Worm (Caenorhabditis elegans): Measurements from ENCODE around the gene golg-4.
"Not testable (repeated sequence)": the region's sequence is repeated elsewhere in the genome, so short reads cannot be mapped to it uniquely, and the experiment has no call there.

golg-4 gene

DNA sequence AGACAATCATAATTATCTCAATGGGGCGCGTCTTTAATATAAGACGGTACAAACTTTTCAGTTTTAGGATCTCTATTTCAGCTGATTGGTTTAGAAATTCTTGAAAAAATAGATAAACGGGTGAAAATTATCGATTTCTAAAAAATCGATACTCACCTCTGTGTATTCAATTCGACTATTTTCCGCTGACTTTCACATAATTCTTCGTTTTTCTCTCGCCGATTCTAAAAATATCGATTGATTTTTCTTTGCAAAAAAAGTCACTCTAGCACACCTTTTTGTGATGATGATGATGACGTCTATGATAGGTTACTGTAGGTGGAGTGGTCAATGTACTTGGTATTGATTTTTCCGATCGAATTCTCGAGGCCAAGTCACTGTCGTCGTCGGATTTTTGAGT is 24.4 kb downstream of the golg-4 start:
- no peak for TF ChIP-seq ceh-18 (tag; optimal IDR thresholded peaks at IDR 0.05)
- TF ChIP-seq elt-4 (tag; optimal IDR thresholded peaks at IDR 0.05), result no peak
- TF ChIP-seq ama-1 (optimal IDR thresholded peaks at IDR 0.05), result no peak

- no peak for TF ChIP-seq fkh-6 (tag; optimal IDR thresholded peaks at IDR 0.05)
- no peak for TF ChIP-seq pax-1 (tag; optimal IDR thresholded peaks at IDR 0.05)
- no peak for TF ChIP-seq pat-9 (tag; optimal IDR thresholded peaks at IDR 0.05)
- TF ChIP-seq odd-2 (tag; optimal IDR thresholded peaks at IDR 0.05), result no peak
- no peak for TF ChIP-seq lim-6 (tag; optimal IDR thresholded peaks at IDR 0.05)
- TF ChIP-seq nhr-11 (tag; optimal IDR thresholded peaks at IDR 0.05), result no peak
- TF ChIP-seq tbx-2 (tag; optimal IDR thresholded peaks at IDR 0.05), result no peak
- TF ChIP-seq fkh-10 (GFP tag; optimal IDR thresholded peaks at IDR 0.05), result no peak
- no peak for TF ChIP-seq C08G9.2 (tag; optimal IDR thresholded peaks at IDR 0.05)
- TF ChIP-seq pros-1 (tag; optimal IDR thresholded peaks at IDR 0.05), result no peak
- TF ChIP-seq fax-1 (tag; optimal IDR thresholded peaks at IDR 0.05), result no peak
- no peak for TF ChIP-seq npax-4 (tag; optimal IDR thresholded peaks at IDR 0.05)
- no peak for TF ChIP-seq ceh-24 (tag; optimal IDR thresholded peaks at IDR 0.05)
- no peak for TF ChIP-seq dve-1 (tag; optimal IDR thresholded peaks at IDR 0.05)
- TF ChIP-seq ttx-3 (tag; optimal IDR thresholded peaks at IDR 0.05), result no peak
- no peak for TF ChIP-seq ceh-18 (tag; optimal IDR thresholded peaks at IDR 0.05)
- TF ChIP-seq K02D7.2 (tag; optimal IDR thresholded peaks at IDR 0.05), result no peak
- no peak for TF ChIP-seq sox-4 (tag; optimal IDR thresholded peaks at IDR 0.05)
- no peak for TF ChIP-seq ceh-45 (GFP tag; IDR thresholded peaks at IDR 0.05)
These were observed 25.3 kb downstream of the golg-4 start for ce11 chrIII:3430667-3431066.

DNA sequence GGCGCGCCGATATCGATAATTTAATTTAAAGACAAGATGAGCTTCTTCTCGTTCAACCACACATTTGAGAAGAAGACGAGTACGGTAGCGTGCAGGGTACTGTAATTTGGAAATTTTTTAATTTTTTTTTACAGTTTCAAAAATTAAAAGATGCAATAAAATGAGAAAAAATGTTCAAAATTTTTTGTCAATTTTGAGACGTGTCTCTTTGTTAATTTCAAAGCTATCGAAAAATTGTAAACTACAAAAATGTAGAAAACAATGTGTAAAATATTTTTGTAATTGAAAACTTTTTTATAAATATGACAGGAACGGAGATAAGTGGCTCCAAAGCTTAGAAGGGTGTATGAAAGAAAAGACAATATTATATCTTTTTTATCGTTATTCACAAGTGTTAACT is 26.0 kb downstream of the golg-4 start, which contains the start of gene K01A11.1:
K01A11.1 (minus strand) TSS at position 101 of the 400 bp plus-strand sequence.
- TF ChIP-seq dve-1 (tag; optimal IDR thresholded peaks at IDR 0.05) (no peak), ceh-30 (tag; optimal IDR thresholded peaks at IDR 0.05) (no peak)

DNA sequence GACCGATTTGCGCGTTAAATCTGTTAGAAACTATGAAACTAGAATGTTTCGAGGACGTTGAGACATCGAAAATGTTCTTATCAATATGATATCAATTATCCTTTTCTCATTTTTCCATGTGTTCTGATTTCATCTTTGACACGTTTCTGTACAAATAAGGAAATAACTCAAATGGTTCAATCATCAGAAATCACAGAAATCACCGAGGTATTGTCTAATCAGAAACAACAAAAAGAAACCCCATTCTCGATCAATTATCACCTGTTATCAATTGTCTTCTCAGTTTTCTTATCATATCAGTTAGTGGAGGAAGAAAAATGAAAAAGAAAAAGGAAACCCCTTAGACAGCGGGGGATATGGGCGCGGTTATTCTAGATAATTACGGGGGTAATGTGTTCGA is 29.8 kb downstream of the golg-4 start:
- no peak for TF ChIP-seq nhr-11 (tag; optimal IDR thresholded peaks at IDR 0.05)
- TF ChIP-seq elt-2 (tag; optimal IDR thresholded peaks at IDR 0.05), result peak; percentile 90

DNA sequence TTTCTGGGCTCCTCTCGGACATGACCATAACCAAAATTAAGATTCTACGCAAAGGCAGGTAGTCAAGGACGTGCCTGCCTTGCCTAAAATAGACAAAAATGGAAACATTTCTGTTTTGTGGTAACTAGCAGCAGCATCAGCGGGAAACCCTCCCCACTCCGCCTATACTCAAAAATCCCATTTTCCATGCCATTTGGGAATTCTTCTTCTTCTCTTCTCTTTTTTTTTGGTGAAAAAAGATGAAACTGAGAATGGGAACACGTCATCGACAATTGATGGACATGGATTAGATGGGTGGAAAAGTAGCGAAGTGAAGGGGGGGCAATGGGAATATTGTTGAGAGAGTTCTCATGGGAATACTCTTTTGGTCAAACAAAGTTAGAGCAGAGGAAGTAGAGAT is 31.8 kb downstream of the golg-4 start:
- TF ChIP-seq unc-55 (GFP tag; optimal IDR thresholded peaks at IDR 0.05), result peak; percentile 43
- no peak for TF ChIP-seq hlh-15 (tag; optimal IDR thresholded peaks at IDR 0.05)
- TF ChIP-seq unc-3 (GFP tag; conservative IDR thresholded peaks at IDR 0.05), result no peak
- peak; percentile 17 for TF ChIP-seq unc-3 (tag; optimal IDR thresholded peaks at IDR 0.05)

- TF ChIP-seq ttx-3 (tag; optimal IDR thresholded peaks at IDR 0.05), result no peak
- no peak for TF ChIP-seq elt-2 (tag; optimal IDR thresholded peaks at IDR 0.05)
- TF ChIP-seq sox-4 (tag; optimal IDR thresholded peaks at IDR 0.05), result no peak
These were observed 38.8 kb downstream of the golg-4 start, which contains the start of gene spe-41 for ce11 chrIII:3444139-3444538. TSS of gene spe-41 (minus strand) at chrIII:3444210.

ce11 chrIII:3452563-3453210 is 47.3 kb downstream of the golg-4 start, which contains the start of the genes K01A11.3 and C34C12.12:
TSS of gene K01A11.3 (minus strand) at chrIII:3452613.
TSS of gene C34C12.12 (plus strand) at chrIII:3453194.
- no peak for TF ChIP-seq C08G9.2 (tag; optimal IDR thresholded peaks at IDR 0.05)

ce11 chrIII:3453486-3453885 is 48.1 kb downstream of the golg-4 start, which contains the start of gene C34C12.2:
TSS of gene C34C12.2 (plus strand) at chrIII:3453786.
- TF ChIP-seq che-1 (tag; optimal IDR thresholded peaks at IDR 0.05); fkh-10 (GFP tag; optimal IDR thresholded peaks at IDR 0.05); rnt-1 (tag; optimal IDR thresholded peaks at IDR 0.05): not testable (repeated sequence)
